Worm (Caenorhabditis elegans): ENCODE data around the gene F39G3.5.

DNA sequence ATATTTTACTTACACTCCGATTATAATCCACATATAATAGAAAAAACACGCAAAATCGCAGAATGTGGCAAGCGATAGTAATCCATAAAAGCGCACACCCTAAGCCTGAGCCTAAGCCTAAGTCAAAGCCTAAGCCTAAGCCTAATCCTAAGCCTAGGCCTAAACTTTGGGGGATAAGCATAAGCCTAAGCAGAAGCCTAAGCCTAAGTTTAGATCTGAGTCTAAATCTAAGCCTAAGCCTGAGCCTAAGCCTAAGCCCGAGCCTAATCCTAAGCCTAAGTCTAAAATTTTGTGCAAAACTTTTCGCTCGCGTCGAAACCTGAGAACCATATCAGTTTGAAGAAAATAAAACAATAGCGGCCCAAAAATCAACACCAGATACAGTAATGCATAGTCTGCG, 38.3 kb upstream of the F39G3.5 start:
- TF ChIP-seq nhr-11 (tag; optimal IDR thresholded peaks at IDR 0.05) (no peak), daf-8 (GFP tag; IDR thresholded peaks at IDR 0.05) (no peak), nhr-41 (GFP tag; IDR thresholded peaks at IDR 0.05) (no peak), nhr-77 (tag; optimal IDR thresholded peaks at IDR 0.05) (no peak), Y105C5A.15 (GFP tag; IDR thresholded peaks at IDR 0.05) (no peak), mdl-1 (tag; optimal IDR thresholded peaks at IDR 0.05) (no peak), unc-39 (tag; optimal IDR thresholded peaks at IDR 0.05) (no peak)

Data from whole organism, L4 larva.